Worm (Caenorhabditis elegans) whole organism, L3 larva: ENCODE data around the gene F49C5.11.

Source experiments
- R02D3.7 ChIP-seq: fragments of 150-350 bp; optimal IDR thresholded peaks from 2 replicates; lab custom pipeline; 2014; ENCODE audit warnings: missing biosample characterization, missing genetic modification characterization
- aly-2 ChIP-seq: fragments of 150-350 bp; optimal IDR thresholded peaks from 2 replicates; lab custom pipeline; 2014; ENCODE audit warnings: missing biosample characterization, missing genetic modification characterization
- ama-1 ChIP-seq: fragments of 150-350 bp; optimal IDR thresholded peaks from 2 replicates; lab custom pipeline; 2018
- ceh-28 ChIP-seq: fragments of 150-350 bp; optimal IDR thresholded peaks from 2 replicates; lab custom pipeline; 2014; ENCODE audit warnings: missing biosample characterization, missing genetic modification reagents, missing genetic modification characterization
- ceh-82 ChIP-seq: fragments of 150-350 bp; optimal IDR thresholded peaks from 2 replicates; lab custom pipeline; 2014; ENCODE audit warnings: missing biosample characterization, missing genetic modification characterization
- ceh-9 ChIP-seq: sonication (generic microtip); optimal IDR thresholded peaks from 2 replicates; lab custom pipeline; 2018; ENCODE audit warnings: missing biosample characterization, missing genetic modification characterization
- egl-27 ChIP-seq: sonication (generic microtip); optimal IDR thresholded peaks from 4 replicates; lab custom pipeline; 2017; ENCODE audit warnings: missing biosample characterization, missing genetic modification reagents, missing genetic modification characterization
- egl-5 ChIP-seq: fragments of 150-350 bp; optimal IDR thresholded peaks from 2 replicates; lab custom pipeline; 2017; ENCODE audit warnings: missing biosample characterization, missing genetic modification reagents, missing genetic modification characterization, inconsistent platforms
- elt-1 ChIP-seq: fragments of 150-350 bp; optimal IDR thresholded peaks from 2 replicates; lab custom pipeline; 2014; ENCODE audit warnings: missing biosample characterization, missing genetic modification characterization
- elt-2 ChIP-seq: sonication (generic microtip); optimal IDR thresholded peaks from 2 replicates; lab custom pipeline; 2016; ENCODE audit warnings: missing genetic modification reagents, mild to moderate bottlenecking, missing genetic modification characterization, missing compliant biosample characterization
- eor-1 ChIP-seq, 2 experiments: fragments of 150-350 bp; optimal IDR thresholded peaks; 2 replicates each; lab custom pipeline; 2014 to 2018; ENCODE audit warnings: missing biosample characterization in 2 of 2, missing genetic modification characterization in 2 of 2
- fkh-10 ChIP-seq: sonication (generic microtip); optimal IDR thresholded peaks from 2 replicates; lab custom pipeline; 2017; ENCODE audit warnings: missing biosample characterization, missing genetic modification reagents, missing genetic modification characterization
- fos-1 ChIP-seq: fragments of 150-350 bp; optimal IDR thresholded peaks from 2 replicates; lab custom pipeline; 2014; ENCODE audit warnings: missing biosample characterization, missing genetic modification characterization
- hmg-11 ChIP-seq: sonication (generic microtip); optimal IDR thresholded peaks from 2 replicates; lab custom pipeline; 2016; ENCODE audit warnings: missing genetic modification characterization, missing compliant biosample characterization
- jun-1 ChIP-seq: fragments of 150-350 bp; optimal IDR thresholded peaks from 2 replicates; lab custom pipeline; 2014; ENCODE audit warnings: missing biosample characterization, missing genetic modification reagents, missing genetic modification characterization
- lin-15B ChIP-seq: fragments of 150-350 bp; optimal IDR thresholded peaks from 2 replicates; lab custom pipeline; 2014; ENCODE audit warnings: missing biosample characterization, missing genetic modification characterization
- lin-39 ChIP-seq: fragments of 150-350 bp; optimal IDR thresholded peaks from 2 replicates; lab custom pipeline; 2018; ENCODE audit warnings: missing biosample characterization, missing genetic modification reagents, missing genetic modification characterization
- lsy-12 ChIP-seq: sonication (generic microtip); optimal IDR thresholded peaks from 2 replicates; lab custom pipeline; 2016; ENCODE audit warnings: mild to moderate bottlenecking, missing genetic modification characterization, missing compliant biosample characterization
- mml-1 ChIP-seq: fragments of 150-350 bp; sonication (generic microtip); optimal IDR thresholded peaks from 3 replicates; lab custom pipeline; 2014; ENCODE audit warnings: missing biosample characterization, missing genetic modification characterization
- nfya-1 ChIP-seq: sonication (generic microtip); optimal IDR thresholded peaks from 2 replicates; lab custom pipeline; 2017; ENCODE audit warnings: missing genetic modification characterization, mild to moderate bottlenecking, missing compliant biosample characterization, antibody characterized with exemption, moderate library complexity; ENCODE audit not compliant: insufficient read depth
- nhr-11 ChIP-seq: fragments of 150-350 bp; optimal IDR thresholded peaks from 2 replicates; lab custom pipeline; 2014; ENCODE audit warnings: missing biosample characterization, missing genetic modification characterization
- nhr-12 ChIP-seq: fragments of 150-350 bp; optimal IDR thresholded peaks from 2 replicates; lab custom pipeline; 2014; ENCODE audit warnings: missing biosample characterization, missing genetic modification characterization
- nhr-23 ChIP-seq: fragments of 150-350 bp; optimal IDR thresholded peaks from 2 replicates; lab custom pipeline; 2014; ENCODE audit warnings: missing biosample characterization, missing genetic modification reagents, missing genetic modification characterization
- nhr-237 ChIP-seq: fragments of 150-350 bp; optimal IDR thresholded peaks from 2 replicates; lab custom pipeline; 2014; ENCODE audit warnings: missing biosample characterization, missing genetic modification characterization
- nhr-43 ChIP-seq: sonication (generic microtip); optimal IDR thresholded peaks from 2 replicates; lab custom pipeline; 2016; ENCODE audit warnings: mild to moderate bottlenecking, missing genetic modification characterization, missing compliant biosample characterization; ENCODE audit not compliant: poor library complexity, severe bottlenecking
- nhr-67 ChIP-seq: fragments of 150-350 bp; optimal IDR thresholded peaks from 2 replicates; lab custom pipeline; 2014; ENCODE audit warnings: missing biosample characterization, missing genetic modification characterization
- nhr-76 ChIP-seq: fragments of 150-350 bp; sonication (generic microtip); optimal IDR thresholded peaks from 5 replicates; lab custom pipeline; 2014; ENCODE audit warnings: missing biosample characterization, missing genetic modification characterization
- pha-4 ChIP-seq: fragments of 150-350 bp; optimal IDR thresholded peaks from 2 replicates; lab custom pipeline; 2014; ENCODE audit warnings: missing biosample characterization, missing genetic modification reagents, missing genetic modification characterization
- pqm-1 ChIP-seq: fragments of 150-350 bp; optimal IDR thresholded peaks from 2 replicates; lab custom pipeline; 2017; ENCODE audit warnings: missing biosample characterization, missing genetic modification characterization, inconsistent platforms
- sea-2 ChIP-seq: fragments of 150-350 bp; sonication (generic microtip); optimal IDR thresholded peaks from 4 replicates; lab custom pipeline; 2014; ENCODE audit warnings: missing biosample characterization, missing genetic modification reagents, missing genetic modification characterization
- skn-1 ChIP-seq: fragments of 150-350 bp; optimal IDR thresholded peaks from 2 replicates; lab custom pipeline; 2014; ENCODE audit warnings: missing biosample characterization, missing genetic modification characterization
- snpc-4 ChIP-seq: fragments of 150-350 bp; optimal IDR thresholded peaks from 2 replicates; lab custom pipeline; 2014; ENCODE audit warnings: missing biosample characterization, missing genetic modification characterization
- unc-39 ChIP-seq: sonication (generic microtip); optimal IDR thresholded peaks from 4 replicates; lab custom pipeline; 2017; ENCODE audit warnings: missing biosample characterization, missing genetic modification characterization
- unc-62 ChIP-seq: fragments of 150-350 bp; sonication (generic microtip); optimal IDR thresholded peaks from 4 replicates; lab custom pipeline; 2014; ENCODE audit warnings: missing biosample characterization, missing genetic modification reagents, missing genetic modification characterization
- ztf-11 ChIP-seq: fragments of 150-350 bp; optimal IDR thresholded peaks from 2 replicates; lab custom pipeline; 2014; ENCODE audit warnings: missing biosample characterization, missing genetic modification characterization
- ztf-4 ChIP-seq: fragments of 150-350 bp; optimal IDR thresholded peaks from 2 replicates; lab custom pipeline; 2014; ENCODE audit warnings: missing biosample characterization, missing genetic modification characterization

The F49C5.11 gene

DNA sequence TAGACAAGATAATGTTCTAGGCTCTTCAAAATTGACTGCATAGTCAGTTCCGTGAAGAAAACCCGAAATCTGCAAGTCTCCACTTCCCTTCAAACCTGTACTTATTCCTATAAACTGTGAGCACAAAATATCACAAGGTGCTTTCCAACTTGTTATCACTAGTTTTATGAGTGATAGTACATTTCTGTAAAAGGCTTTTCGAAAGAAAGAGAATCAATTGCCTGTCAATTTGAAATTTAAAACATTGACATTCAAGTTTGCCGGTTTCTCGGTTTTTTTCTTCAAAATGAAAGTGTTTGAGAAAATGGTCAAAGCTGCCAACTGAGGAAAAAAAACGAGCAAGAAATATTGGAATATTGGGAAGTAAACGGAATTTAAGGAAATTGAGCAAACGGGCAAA is 37.7 kb upstream of the F49C5.11 start:
- TF ChIP-seq pqm-1 (tag; lab: Kevin White, UChicago) = peak; percentile 28
- no peak for TF ChIP-seq skn-1 (tag; lab: Kevin White, UChicago)
- peak; percentile 12 for TF ChIP-seq elt-2 (tag; lab: Kevin White, UChicago)

DNA sequence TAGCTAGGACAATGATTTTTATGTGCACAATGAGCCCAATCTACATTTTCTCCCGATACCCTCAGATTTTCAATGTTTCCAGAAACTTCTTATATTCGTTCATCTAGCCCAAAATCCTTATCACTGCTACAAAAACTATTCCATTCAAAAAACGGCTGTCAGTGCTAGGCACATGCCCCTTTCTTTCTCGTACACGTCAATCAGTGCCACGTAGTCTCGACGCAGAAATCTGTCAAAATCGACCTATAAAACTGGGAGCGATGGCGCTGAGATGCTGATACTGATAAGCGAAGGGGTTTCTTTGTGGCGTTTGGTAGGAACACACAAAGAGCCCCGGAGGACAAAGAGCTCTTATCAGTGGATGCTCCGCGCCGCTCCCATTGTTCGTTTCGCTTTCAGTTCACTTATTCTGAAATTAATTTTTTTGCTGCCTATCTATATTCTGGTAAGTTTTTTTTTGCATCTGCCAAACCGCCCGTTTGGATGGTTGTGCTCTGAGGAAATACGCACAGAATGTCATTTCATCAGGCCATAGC is 36.8 kb upstream of the F49C5.11 start, which contains the start of gene srh-70:
Gene srh-70 (minus strand): TSS at position 51 of the 536 bp plus-strand sequence.
- TF ChIP-seq nhr-23 (tag; lab: Kevin White, UChicago) (no peak), unc-62 (no peak), snpc-4 (no peak), hmg-11 (no peak), ztf-11 (no peak), elt-1 (tag; lab: Kevin White, UChicago) (no peak), elt-2 (tag; lab: Kevin White, UChicago) (peak; percentile 99), nfya-1 (tag; lab: Kevin White, UChicago) (peak; percentile 25), eor-1 (tag; optimal IDR thresholded peaks at IDR 0.05; lab: Kevin White, UChicago) (no peak), lin-15B (no peak), pqm-1 (tag; lab: Kevin White, UChicago) (peak; percentile 89), egl-27 (tag; lab: Kevin White, UChicago) (no peak)

DNA sequence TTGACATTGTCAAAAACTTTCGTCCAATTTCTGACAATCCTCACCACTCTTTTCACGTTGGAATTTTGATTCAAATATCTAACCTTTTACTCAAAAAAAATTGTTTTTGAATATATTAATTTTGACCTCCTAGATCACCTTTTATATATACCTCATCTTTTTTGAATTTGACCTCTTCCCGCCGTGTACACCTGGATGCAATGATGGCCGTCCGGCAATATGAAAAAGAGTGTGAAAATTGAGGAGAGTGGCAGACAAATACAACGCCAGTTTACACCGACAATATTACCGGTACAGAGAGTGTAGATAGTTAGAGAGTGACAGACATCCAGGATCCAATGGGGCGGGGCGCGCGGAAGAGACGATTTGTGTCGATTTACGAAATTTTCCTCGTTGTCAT is 36.1 kb upstream of the F49C5.11 start, which contains the start of gene ceh-99:
Gene ceh-99 (plus strand): TSS at position 366 of the 400 bp plus-strand sequence.
- TF ChIP-seq nhr-43 (tag; lab: Kevin White, UChicago) (no peak), aly-2 (tag; lab: Kevin White, UChicago) (no peak), ztf-11 (no peak), ceh-28 (no peak), nhr-237 (no peak), mml-1 (no peak), snpc-4 (no peak)

DNA sequence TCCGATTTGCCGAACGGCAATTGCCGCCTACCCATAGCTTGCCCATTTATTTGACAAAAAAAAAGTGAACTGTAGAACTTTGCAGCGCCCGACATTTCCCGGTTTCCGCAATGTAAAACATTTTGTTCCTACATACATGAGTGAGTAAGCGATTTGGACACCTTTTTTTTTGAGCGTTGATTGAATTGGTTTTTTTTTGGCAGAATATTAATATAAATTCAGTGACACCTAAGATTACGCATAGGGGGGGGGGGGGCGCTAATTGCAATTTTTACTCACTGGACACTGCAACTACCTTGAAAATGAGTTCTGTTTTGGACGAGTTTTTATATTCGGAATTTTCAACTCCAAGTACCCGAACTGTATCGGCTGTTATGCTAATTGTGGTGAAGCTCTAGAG is 30.2 kb upstream of the F49C5.11 start, which contains the start of gene srx-118:
Gene srx-118 (plus strand): TSS at position 301 of the 400 bp plus-strand sequence.
- TF ChIP-seq pha-4 (tag; lab: Kevin White, UChicago) = no peak
- no peak for TF ChIP-seq aly-2 (tag; lab: Kevin White, UChicago)
- no peak for TF ChIP-seq ztf-4
- no peak for TF ChIP-seq nhr-43 (tag; lab: Kevin White, UChicago)
- TF ChIP-seq nhr-12 (tag; lab: Kevin White, UChicago) = no peak
- no peak for TF ChIP-seq nhr-23 (tag; lab: Kevin White, UChicago)
- TF ChIP-seq fkh-10 (GFP tag; lab: Kevin White, UChicago) = no peak
- no peak for TF ChIP-seq ceh-28
- TF ChIP-seq fos-1 (tag; lab: Kevin White, UChicago) = no peak

DNA sequence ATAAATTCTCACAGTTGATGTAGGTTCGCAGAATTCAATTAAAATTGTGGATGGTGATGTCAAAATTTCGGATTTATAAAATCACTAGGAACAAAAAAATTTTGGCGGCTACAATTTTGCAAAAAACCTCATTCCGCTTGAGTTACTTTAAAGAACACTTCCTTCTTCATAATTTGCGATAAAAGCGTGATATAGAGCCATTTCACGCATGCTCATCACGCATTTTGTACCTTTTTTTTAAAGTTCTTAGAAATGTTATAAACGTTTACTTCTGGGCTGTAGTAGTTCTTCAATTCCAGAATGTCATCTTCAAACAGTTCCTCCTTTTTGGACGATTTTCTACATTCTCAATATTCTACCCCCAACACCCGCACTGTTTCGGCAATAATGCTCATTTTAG is 27.7 kb upstream of the F49C5.11 start, which contains the start of gene srx-119:
Gene srx-119 (plus strand): TSS at position 301 of the 400 bp plus-strand sequence.
- TF ChIP-seq snpc-4 = no peak
- TF ChIP-seq pha-4 (tag; lab: Kevin White, UChicago) = no peak
- no peak for TF ChIP-seq nhr-76 (tag; lab: Kevin White, UChicago)
- no peak for TF ChIP-seq ceh-28
- TF ChIP-seq fos-1 (tag; lab: Kevin White, UChicago) = no peak
- no peak for TF ChIP-seq lin-15B
- no peak for TF ChIP-seq ceh-9 (tag; lab: Kevin White, UChicago)
- no peak for TF ChIP-seq sea-2
- no peak for TF ChIP-seq fkh-10 (GFP tag; lab: Kevin White, UChicago)
- no peak for TF ChIP-seq pqm-1 (tag; lab: Kevin White, UChicago)
- TF ChIP-seq lin-39 = no peak
- TF ChIP-seq nhr-23 (tag; lab: Kevin White, UChicago) = no peak
- TF ChIP-seq lsy-12 (tag; lab: Kevin White, UChicago) = no peak
- TF ChIP-seq nhr-43 (tag; lab: Kevin White, UChicago) = no peak
- TF ChIP-seq unc-39 (tag; lab: Kevin White, UChicago) = no peak

DNA sequence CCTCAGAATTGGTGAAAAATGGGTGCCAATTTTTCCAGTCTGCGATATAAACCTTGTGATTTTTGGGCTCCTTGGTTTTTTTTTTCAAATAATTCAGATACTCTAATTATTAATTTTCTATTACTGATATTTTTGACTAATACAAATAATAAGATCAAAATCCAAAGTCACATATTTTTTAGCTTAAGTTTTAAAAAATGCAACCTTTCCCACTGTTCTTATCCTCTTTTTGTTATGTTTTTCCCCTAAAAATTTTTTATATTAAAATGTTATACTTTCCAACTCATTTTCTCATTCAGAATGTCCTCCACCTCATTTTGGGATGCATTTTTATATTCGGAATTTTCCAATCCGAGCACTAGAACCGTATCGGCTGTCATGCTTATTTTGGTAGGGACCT is 24.7 kb upstream of the F49C5.11 start, which contains the start of gene srx-120:
Gene srx-120 (plus strand): TSS at position 301 of the 400 bp plus-strand sequence.
- TF ChIP-seq aly-2 (tag; lab: Kevin White, UChicago) (no peak), nhr-11 (tag; lab: Kevin White, UChicago) (no peak), unc-62 (no peak), nhr-67 (no peak), ztf-11 (no peak), jun-1 (tag; lab: Kevin White, UChicago) (no peak), ceh-82 (tag; lab: Kevin White, UChicago) (no peak), ama-1 (lab: Kevin White, UChicago) (no peak), R02D3.7 (tag; lab: Kevin White, UChicago) (no peak), egl-5 (tag; lab: Kevin White, UChicago) (no peak)
